Worm (Caenorhabditis elegans): Measurements from ENCODE around the gene ptp-2.

- TF ChIP-seq mep-1 (tag; optimal IDR thresholded peaks at IDR 0.05) (no peak), unc-39 (tag; optimal IDR thresholded peaks at IDR 0.05) (no peak), hlh-30 (tag; optimal IDR thresholded peaks at IDR 0.05; ENCODE audit: insufficient read depth) (peak; percentile 6), snpc-4 (tag; optimal IDR thresholded peaks at IDR 0.05) (no peak), fkh-10 (GFP tag; optimal IDR thresholded peaks at IDR 0.05) (no peak), aha-1 (tag) (peak; percentile 87)
Observed at ce11 chrII:5950657-5951056, 32.2 kb downstream of the ptp-2 start.
